Worm (Caenorhabditis elegans) whole organism, mixed stage, embryonic: ENCODE results near the gene E02H9.13.
A peak's percentile ranks its signal among the peaks of the same experiment; 100 is the strongest.

Experiments
- bed-3 ChIP-seq: fragments of 200-800 bp; sonication (Bioruptor generic); optimal IDR thresholded peaks from 3 replicates; lab custom pipeline; 2018; ENCODE audit warnings: mild to moderate bottlenecking, missing genetic modification characterization, moderate library complexity, missing compliant biosample characterization
- ceh-43 ChIP-seq: fragments of 200-800 bp; sonication (Bioruptor generic); optimal IDR thresholded peaks from 2 replicates; lab custom pipeline; 2018; ENCODE audit warnings: mild to moderate bottlenecking, missing genetic modification characterization, moderate library complexity, missing compliant biosample characterization
- lin-13 ChIP-seq: fragments of 150-350 bp; optimal IDR thresholded peaks from 2 replicates; lab custom pipeline; 2014; ENCODE audit warnings: missing biosample characterization, missing genetic modification characterization
- nhr-12 ChIP-seq: fragments of 150-350 bp; optimal IDR thresholded peaks from 2 replicates; lab custom pipeline; 2014; ENCODE audit warnings: missing biosample characterization, missing genetic modification characterization
- nhr-28 ChIP-seq: fragments of 150-350 bp; optimal IDR thresholded peaks from 2 replicates; lab custom pipeline; 2014; ENCODE audit warnings: missing biosample characterization, missing genetic modification characterization
- nhr-76 ChIP-seq: sonication (generic microtip); optimal IDR thresholded peaks from 2 replicates; lab custom pipeline; 2017; ENCODE audit warnings: missing biosample characterization, missing genetic modification characterization
- unc-62 ChIP-seq: fragments of 150-350 bp; optimal IDR thresholded peaks from 2 replicates; lab custom pipeline; 2014; ENCODE audit warnings: missing biosample characterization, missing genetic modification reagents, missing genetic modification characterization

- TF ChIP-seq lin-13 (tag; lab: Kevin White, UChicago) (peak; percentile 52), bed-3 (GFP tag; lab: Kevin White, UChicago) (no peak), unc-62 (GFP tag; lab: Kevin White, UChicago) (no peak), nhr-76 (tag; lab: Kevin White, UChicago) (no peak), ceh-43 (no peak), nhr-12 (tag; lab: Kevin White, UChicago) (no peak), nhr-28 (tag; lab: Kevin White, UChicago) (no peak)
These were observed 20.3 kb downstream of the E02H9.13 start, which contains the start of the genes W04B5.5 and W04B5.3 for ce11 chrIII:2418159-2418658.
